Fruit fly (Drosophila melanogaster): ENCODE measurements around the gene CG17219.

DNA sequence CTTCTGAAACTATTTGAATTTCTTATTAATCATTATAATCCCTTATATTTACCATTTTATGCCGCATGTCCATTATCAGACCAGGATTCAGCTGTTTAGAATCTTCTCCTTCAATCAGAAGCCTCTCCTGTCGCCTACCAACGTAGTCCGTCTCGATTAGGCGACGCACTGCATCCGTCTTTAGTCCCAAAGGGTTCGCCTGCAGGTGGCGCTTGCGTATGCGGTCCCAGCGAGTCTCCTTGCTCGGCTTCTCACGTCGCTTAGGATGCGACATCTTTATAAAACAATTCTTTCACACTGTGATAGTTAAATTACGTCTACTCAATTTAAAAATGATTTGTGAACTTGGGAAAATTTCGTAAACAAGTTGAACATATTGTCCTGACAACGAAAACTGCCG is 5.9 kb downstream of the CG17219 start, which contains the start of gene CG17258:
- no peak for TF ChIP-seq CG8301 (tag; optimal IDR thresholded peaks at IDR 0.05)
- no peak for TF ChIP-seq CG13204 (GFP tag; optimal IDR thresholded peaks at IDR 0.05)
- no peak for TF ChIP-seq EcR (GFP tag; optimal IDR thresholded peaks at IDR 0.05)
- TF ChIP-seq CG8159 (tag; optimal IDR thresholded peaks at IDR 0.05): no peak
- no peak for TF ChIP-seq CG17806 (tag; optimal IDR thresholded peaks at IDR 0.05)
- no peak for TF ChIP-seq rn (GFP tag; IDR thresholded peaks at IDR 0.05)

All from whole organism, pupa.